Fruit fly (Drosophila melanogaster) whole organism, embryonic: ENCODE measurements around the gene CG15286.
A peak's percentile ranks its signal among the peaks of the same experiment; 100 is the strongest.

Source experiments
- Aef1 ChIP-seq: fragments of 200-800 bp; sonication (Bioruptor generic); IDR thresholded peaks from 3 replicates; pipeline ENCODE4 v1.3.6; 2022; ENCODE audit warnings: missing biosample characterization, missing genetic modification characterization
- Awh ChIP-seq: fragments of 200-800 bp; sonication (Bioruptor generic); IDR thresholded peaks from 2 replicates; pipeline ENCODE4, ENCODE4 v1.3.6; 2022; ENCODE audit warnings: missing biosample characterization, missing genetic modification characterization
- B-H1 ChIP-seq: fragments of 200-800 bp; sonication (Bioruptor generic); IDR thresholded peaks from 3 replicates; pipeline ENCODE4 v1.3.6; 2022; ENCODE audit warnings: missing biosample characterization, missing genetic modification characterization
- Blimp-1 ChIP-seq: fragments of 200-800 bp; sonication (Bioruptor generic); optimal IDR thresholded peaks from 3 replicates; lab custom pipeline; 2018; ENCODE audit warnings: missing biosample characterization, missing genetic modification characterization, mild to moderate bottlenecking, moderate library complexity, missing genetic modification reagents
- CG12299 ChIP-seq: fragments of 200-800 bp; sonication (Bioruptor generic); optimal IDR thresholded peaks from 2 replicates; lab custom pipeline; 2018; ENCODE audit warnings: missing biosample characterization, mild to moderate bottlenecking, missing genetic modification characterization
- CG13424 ChIP-seq: fragments of 200-800 bp; sonication (Bioruptor generic); optimal IDR thresholded peaks from 2 replicates; lab custom pipeline; 2019; ENCODE audit warnings: missing biosample characterization, mild to moderate bottlenecking, missing genetic modification characterization, moderate library complexity
- CG13775 ChIP-seq: fragments of 200-800 bp; sonication (Bioruptor generic); optimal IDR thresholded peaks from 3 replicates; lab custom pipeline; 2017; ENCODE audit warnings: missing biosample characterization, mild to moderate bottlenecking, missing genetic modification characterization
- CG15269 ChIP-seq: fragments of 200-800 bp; sonication (Bioruptor generic); optimal IDR thresholded peaks from 2 replicates; lab custom pipeline; 2018; ENCODE audit warnings: missing biosample characterization, mild to moderate bottlenecking, missing genetic modification characterization, moderate library complexity
- CG17359 ChIP-seq: fragments of 200-800 bp; sonication (Bioruptor generic); optimal IDR thresholded peaks from 3 replicates; lab custom pipeline; 2018; ENCODE audit warnings: missing biosample characterization, mild to moderate bottlenecking, missing genetic modification characterization, moderate library complexity
- CG1832 ChIP-seq: fragments of 200-800 bp; sonication (Bioruptor generic); optimal IDR thresholded peaks from 2 replicates; lab custom pipeline; 2017; ENCODE audit warnings: missing biosample characterization, mild to moderate bottlenecking, missing genetic modification characterization, inconsistent platforms
- CG2129 ChIP-seq: fragments of 200-800 bp; sonication (Bioruptor generic); IDR thresholded peaks from 2 replicates; pipeline ENCODE4 v1.3.6; 2022; ENCODE audit warnings: missing biosample characterization, missing genetic modification characterization; ENCODE audit not compliant: partially characterized antibody
- CG2199 ChIP-seq: fragments of 200-800 bp; sonication (Bioruptor generic); IDR thresholded peaks from 3 replicates; pipeline ENCODE4 v1.3.6; 2022; ENCODE audit warnings: missing biosample characterization, missing genetic modification characterization
- CG32772 ChIP-seq: fragments of 200-800 bp; sonication (Bioruptor generic); IDR thresholded peaks from 2 replicates; pipeline ENCODE4 v1.3.6; 2022; ENCODE audit warnings: missing biosample characterization, missing genetic modification characterization
- CG33213 ChIP-seq: fragments of 200-800 bp; sonication (Bioruptor generic); optimal IDR thresholded peaks from 3 replicates; lab custom pipeline; 2016; ENCODE audit warnings: missing biosample characterization, missing genetic modification characterization
- CG34376 ChIP-seq: fragments of 200-800 bp; sonication (Bioruptor generic); optimal IDR thresholded peaks from 2 replicates; lab custom pipeline; 2018; ENCODE audit warnings: missing biosample characterization, mild to moderate bottlenecking, missing genetic modification characterization
- CG3726 ChIP-seq: fragments of 200-800 bp; sonication (Bioruptor generic); IDR thresholded peaks from 3 replicates; pipeline ENCODE4, ENCODE4 v1.3.6; 2022; ENCODE audit warnings: missing biosample characterization, missing genetic modification characterization
- CG6654 ChIP-seq: fragments of 200-800 bp; sonication (Bioruptor generic); optimal IDR thresholded peaks from 2 replicates; lab custom pipeline; 2017; ENCODE audit warnings: missing biosample characterization, mild to moderate bottlenecking, missing genetic modification characterization
- CG6683 ChIP-seq: fragments of 200-800 bp; sonication (Bioruptor generic); optimal IDR thresholded peaks from 2 replicates; lab custom pipeline; 2017; ENCODE audit warnings: missing biosample characterization, mild to moderate bottlenecking, missing genetic modification characterization, missing genetic modification reagents
- CG7271 ChIP-seq: fragments of 200-800 bp; sonication (Bioruptor generic); optimal IDR thresholded peaks from 2 replicates; lab custom pipeline; 2018; ENCODE audit warnings: missing biosample characterization, mild to moderate bottlenecking, missing genetic modification characterization, moderate library complexity
- Chrac-16 ChIP-seq: fragments of 200-800 bp; sonication (Bioruptor generic); optimal IDR thresholded peaks from 3 replicates; lab custom pipeline; 2016; ENCODE audit warnings: missing biosample characterization, missing genetic modification characterization
- GATAe ChIP-seq: fragments of 200-800 bp; sonication (Bioruptor generic); conservative IDR thresholded peaks from 2 replicates; pipeline ENCODE4 v1.3.6; 2022; ENCODE audit warnings: missing biosample characterization, missing genetic modification characterization
- HLHmδ ChIP-seq: fragments of 200-800 bp; sonication (Bioruptor generic); optimal IDR thresholded peaks from 2 replicates; lab custom pipeline; 2018; ENCODE audit warnings: missing biosample characterization, mild to moderate bottlenecking, missing genetic modification characterization, moderate library complexity
- Hr78 ChIP-seq, 2 experiments: fragments of 200-800 bp in 1 of 2; fragments of >200 bp in 1 of 2; sonication (Bioruptor generic) in 1 of 2; optimal IDR thresholded peaks; 2 replicates each; lab custom pipeline; 2017 to 2019; ENCODE audit warnings: missing biosample characterization in 2 of 2, missing genetic modification characterization in 2 of 2, mild to moderate bottlenecking in 1 of 2, moderate library complexity in 1 of 2
- Med ChIP-seq: fragments of 200-800 bp; sonication (Bioruptor generic); peaks from one replicate; lab custom pipeline; 2016; ENCODE audit warnings: missing biosample characterization, missing genetic modification characterization, mild to moderate bottlenecking, inconsistent platforms, moderate library complexity
- Sry-δ ChIP-seq: fragments of 200-800 bp; sonication (Bioruptor generic); optimal IDR thresholded peaks from 2 replicates; lab custom pipeline; 2016; ENCODE audit warnings: missing biosample characterization, missing genetic modification characterization
- Ssrp ChIP-seq: fragments of 200-800 bp; sonication (Bioruptor generic); optimal IDR thresholded peaks from 2 replicates; lab custom pipeline; 2018; ENCODE audit warnings: missing biosample characterization, mild to moderate bottlenecking, missing genetic modification characterization, moderate library complexity
- ac ChIP-seq: fragments of 200-800 bp; sonication (Bioruptor generic); optimal IDR thresholded peaks from 3 replicates; lab custom pipeline; 2017; ENCODE audit warnings: missing biosample characterization, mild to moderate bottlenecking, missing genetic modification characterization
- az2 ChIP-seq: fragments of 200-800 bp; sonication (Bioruptor generic); optimal IDR thresholded peaks from 3 replicates; lab custom pipeline; 2016; ENCODE audit warnings: missing biosample characterization, missing genetic modification characterization
- btn ChIP-seq: fragments of 200-800 bp; sonication (Bioruptor generic); optimal IDR thresholded peaks from 2 replicates; lab custom pipeline; 2016; ENCODE audit warnings: missing biosample characterization, missing genetic modification characterization
- cg ChIP-seq: fragments of 200-800 bp; sonication (Bioruptor generic); optimal IDR thresholded peaks from 3 replicates; lab custom pipeline; 2019; ENCODE audit warnings: missing biosample characterization, mild to moderate bottlenecking, missing genetic modification characterization, moderate library complexity
- chm ChIP-seq: fragments of 200-800 bp; sonication (Bioruptor generic); IDR thresholded peaks from 2 replicates; pipeline ENCODE4 v1.3.6; 2022; ENCODE audit warnings: missing biosample characterization, missing genetic modification characterization
- ewg ChIP-seq: fragments of 200-800 bp; sonication (Bioruptor generic); optimal IDR thresholded peaks from 3 replicates; lab custom pipeline; 2017; ENCODE audit warnings: mild to moderate bottlenecking, missing biosample characterization, missing genetic modification reagents, missing genetic modification characterization
- exex ChIP-seq: fragments of 200-800 bp; sonication (Bioruptor generic); optimal IDR thresholded peaks from 4 replicates; lab custom pipeline; 2018; ENCODE audit warnings: missing biosample characterization, mild to moderate bottlenecking, missing genetic modification characterization, moderate library complexity
- gsb ChIP-seq: fragments of 200-800 bp; sonication (Bioruptor generic); IDR thresholded peaks from 2 replicates; pipeline ENCODE4 v1.3.6; 2022; ENCODE audit warnings: missing biosample characterization, missing genetic modification characterization
- hbn ChIP-seq: fragments of 200-800 bp; sonication (Bioruptor generic); IDR thresholded peaks from 2 replicates; pipeline ENCODE4 v1.3.6; 2022; ENCODE audit warnings: missing biosample characterization, missing genetic modification characterization; ENCODE audit not compliant: partially characterized antibody
- jumu ChIP-seq: fragments of 200-800 bp; sonication (Bioruptor generic); optimal IDR thresholded peaks from 3 replicates; lab custom pipeline; 2016; ENCODE audit warnings: missing biosample characterization, missing genetic modification characterization
- kni ChIP-seq: fragments of 200-800 bp; sonication (Bioruptor generic); optimal IDR thresholded peaks from 3 replicates; lab custom pipeline; 2017; ENCODE audit warnings: mild to moderate bottlenecking, missing biosample characterization, missing genetic modification reagents, missing genetic modification characterization
- lbe ChIP-seq: fragments of 200-800 bp; sonication (Bioruptor generic); optimal IDR thresholded peaks from 2 replicates; lab custom pipeline; 2016; ENCODE audit warnings: missing biosample characterization, mild to moderate bottlenecking, missing genetic modification characterization
- mirr ChIP-seq: fragments of 200-800 bp; sonication (Bioruptor generic); optimal IDR thresholded peaks from 3 replicates; lab custom pipeline; 2018; ENCODE audit warnings: missing biosample characterization, mild to moderate bottlenecking, missing genetic modification characterization
- pita ChIP-seq: fragments of 200-800 bp; sonication (Bioruptor generic); optimal IDR thresholded peaks from 2 replicates; lab custom pipeline; 2017; ENCODE audit warnings: missing biosample characterization, mild to moderate bottlenecking, missing genetic modification characterization
- sens ChIP-seq: fragments of 200-800 bp; sonication (Bioruptor generic); peaks from one replicate; lab custom pipeline; 2016; ENCODE audit warnings: missing biosample characterization, missing genetic modification characterization
- seq ChIP-seq: fragments of 200-800 bp; sonication (Bioruptor generic); IDR thresholded peaks from 2 replicates; pipeline ENCODE4 v1.3.6; 2022; ENCODE audit warnings: missing biosample characterization, missing genetic modification characterization
- sim ChIP-seq: fragments of 200-800 bp; sonication (Bioruptor generic); IDR thresholded peaks from 2 replicates; pipeline ENCODE4 v1.3.6; 2022; ENCODE audit warnings: missing biosample characterization, missing genetic modification characterization
- sqz ChIP-seq: fragments of 200-800 bp; sonication (Bioruptor generic); optimal IDR thresholded peaks from 3 replicates; lab custom pipeline; 2018; ENCODE audit warnings: missing biosample characterization, mild to moderate bottlenecking, missing genetic modification characterization
- sug ChIP-seq: fragments of 200-800 bp; optimal IDR thresholded peaks from 2 replicates; lab custom pipeline; 2019; ENCODE audit warnings: missing biosample characterization, mild to moderate bottlenecking, missing genetic modification characterization, moderate library complexity
- tap ChIP-seq: fragments of 200-800 bp; optimal IDR thresholded peaks from 3 replicates; lab custom pipeline; 2019; ENCODE audit warnings: missing biosample characterization, mild to moderate bottlenecking, missing genetic modification characterization, moderate library complexity

Gene CG15286

DNA sequence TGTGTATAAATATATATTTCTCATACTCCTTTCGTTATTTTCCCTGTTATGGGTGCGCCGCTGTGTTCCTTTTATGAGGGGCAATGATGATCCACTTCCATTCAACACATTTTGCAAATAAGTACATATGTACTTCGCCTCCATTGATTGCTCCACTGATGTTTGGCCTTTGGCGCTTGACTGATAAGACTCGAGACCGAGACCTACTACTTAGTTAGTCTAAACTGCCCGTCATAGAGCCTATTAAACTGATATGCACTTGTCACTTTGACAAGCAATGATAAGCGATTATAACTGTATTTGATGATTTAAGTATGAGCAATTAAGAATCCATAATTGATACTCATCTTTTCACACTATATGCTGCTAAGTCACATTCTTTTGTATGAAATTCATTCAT lies 18.2 kb downstream of the CG15286 start:
- TF ChIP-seq CG33213 (no peak), sug (tag; lab: Kevin White, UChicago) (peak; percentile 32), Ssrp (no peak), sens (peak; percentile 21), exex (peak; percentile 90), Med (peak; percentile 30), CG34376 (GFP tag; lab: Kevin White, UChicago) (peak; percentile 15), btn (no peak), mirr (GFP tag; lab: Kevin White, UChicago) (peak; percentile 65)

- TF ChIP-seq seq (GFP tag; lab: Robert Waterston, UW) (0 out of 2 replicates have a peak, but pooled peaks have one; percentile 29), chm (GFP tag; lab: Robert Waterston, UW) (0 out of 2 replicates have a peak, but pooled peaks have one; percentile 62), Med (peak; percentile 76), CG6683 (no peak), lbe (GFP tag; lab: Kevin White, UChicago) (no peak), az2 (GFP tag; lab: Kevin White, UChicago) (no peak), jumu (no peak), Hr78 (GFP tag; optimal IDR thresholded peaks at IDR 0.05; lab: Kevin White, UChicago) (peak in 1 of 2 experiments; percentile 91), Awh (GFP tag; lab: Robert Waterston, UW) (0 out of 2 replicates have a peak, but pooled peaks have one; percentile 25), CG32772 (peak; percentile 52), CG17359 (peak; percentile 25), Blimp-1 (GFP tag; lab: Kevin White, UChicago) (peak; percentile 12), kni (GFP tag; lab: Kevin White, UChicago) (peak; percentile 49), sqz (peak; percentile 60)
Observed at dm6 chr2L:14356793-14357372, 18.8 kb downstream of the CG15286 start.

- TF ChIP-seq Aef1 (no peak), CG6654 (GFP tag; lab: Kevin White, UChicago) (no peak), gsb (GFP tag; lab: Robert Waterston, UW) (no peak), CG12299 (tag; lab: Kevin White, UChicago) (no peak), CG3726 (GFP tag; lab: Robert Waterston, UW) (no peak), B-H1 (no peak), GATAe (GFP tag; lab: Robert Waterston, UW) (no peak), cg (no peak), ac (GFP tag; lab: Kevin White, UChicago) (no peak), sim (GFP tag; lab: Robert Waterston, UW) (no peak), CG13424 (tag; lab: Kevin White, UChicago) (peak; percentile 58), CG2129 (GFP tag; lab: Robert Waterston, UW) (no peak), CG15269 (tag; lab: Kevin White, UChicago) (peak; percentile 51), CG13775 (GFP tag; lab: Kevin White, UChicago) (peak; percentile 50), HLHmδ (GFP tag; lab: Kevin White, UChicago) (no peak), tap (tag; lab: Kevin White, UChicago) (peak; percentile 31), Chrac-16 (GFP tag; lab: Kevin White, UChicago) (peak; percentile 37), Sry-δ (peak; percentile 28), pita (no peak), CG2199 (no peak), hbn (GFP tag; lab: Robert Waterston, UW) (no peak), CG7271 (tag; lab: Kevin White, UChicago) (no peak), az2 (GFP tag; lab: Kevin White, UChicago) (peak; percentile 28), exex (peak; percentile 13), CG33213 (no peak), ewg (GFP tag; lab: Kevin White, UChicago) (peak; percentile 98), CG1832 (GFP tag; lab: Kevin White, UChicago) (no peak)
Observed at dm6 chr2L:14358780-14359462, 20.9 kb downstream of the CG15286 start, which contains the start of gene Pgant35A. Gene Pgant35A (plus strand): TSS chr2L:14359252.
